Worm (Caenorhabditis elegans) whole organism, mixed stage, embryonic: ENCODE measurements around the gene Y17G7B.3.

ENCODE experiments used
- M03D4.4 ChIP-seq: sonication (generic microtip); optimal IDR thresholded peaks from 2 replicates; lab custom pipeline; 2017; ENCODE audit warnings: mild to moderate bottlenecking, missing genetic modification characterization, missing compliant biosample characterization
- bed-3 ChIP-seq: fragments of 200-800 bp; sonication (Bioruptor generic); optimal IDR thresholded peaks from 3 replicates; lab custom pipeline; 2018; ENCODE audit warnings: mild to moderate bottlenecking, missing genetic modification characterization, moderate library complexity, missing compliant biosample characterization
- blmp-1 ChIP-seq: fragments of 150-350 bp; optimal IDR thresholded peaks from 2 replicates; lab custom pipeline; 2014; ENCODE audit warnings: missing biosample characterization, missing genetic modification characterization
- ceh-39 ChIP-seq: fragments of 150-350 bp; optimal IDR thresholded peaks from 2 replicates; lab custom pipeline; 2014; ENCODE audit warnings: missing biosample characterization, missing genetic modification characterization
- ces-1 ChIP-seq: fragments of 150-350 bp; optimal IDR thresholded peaks from 2 replicates; lab custom pipeline; 2014; ENCODE audit warnings: missing biosample characterization, missing genetic modification reagents, missing genetic modification characterization
- drap-1 ChIP-seq: fragments of 200-800 bp; sonication (Bioruptor generic); optimal IDR thresholded peaks from 3 replicates; lab custom pipeline; 2018; ENCODE audit warnings: mild to moderate bottlenecking, missing genetic modification characterization, missing compliant biosample characterization
- elt-1 ChIP-seq: sonication (generic microtip); optimal IDR thresholded peaks from 2 replicates; lab custom pipeline; 2017; ENCODE audit warnings: missing genetic modification characterization, mild to moderate bottlenecking, missing compliant biosample characterization, antibody characterized with exemption, moderate library complexity, borderline replicate concordance; ENCODE audit not compliant: insufficient read depth
- elt-3 ChIP-seq: fragments of 150-350 bp; optimal IDR thresholded peaks from 2 replicates; lab custom pipeline; 2014; ENCODE audit warnings: missing biosample characterization, missing genetic modification characterization
- flh-1 ChIP-seq: fragments of 200-800 bp; sonication (Bioruptor generic); optimal IDR thresholded peaks from 2 replicates; lab custom pipeline; 2018; ENCODE audit warnings: mild to moderate bottlenecking, missing genetic modification characterization, moderate library complexity, missing compliant biosample characterization
- ham-2 ChIP-seq: fragments of 200-800 bp; sonication (Bioruptor generic); optimal IDR thresholded peaks from 2 replicates; lab custom pipeline; 2018; ENCODE audit warnings: mild to moderate bottlenecking, missing genetic modification characterization, missing compliant biosample characterization
- lin-13 ChIP-seq: fragments of 150-350 bp; optimal IDR thresholded peaks from 2 replicates; lab custom pipeline; 2014; ENCODE audit warnings: missing biosample characterization, missing genetic modification characterization
- lin-32 ChIP-seq: fragments of 200-800 bp; sonication (Bioruptor generic); optimal IDR thresholded peaks from 2 replicates; lab custom pipeline; 2018; ENCODE audit warnings: mild to moderate bottlenecking, missing genetic modification characterization, missing compliant biosample characterization
- lsy-2 ChIP-seq: fragments of 150-350 bp; optimal IDR thresholded peaks from 2 replicates; lab custom pipeline; 2014; ENCODE audit warnings: missing biosample characterization, missing genetic modification characterization
- mab-5 ChIP-seq: fragments of 150-350 bp; optimal IDR thresholded peaks from 2 replicates; lab custom pipeline; 2014; ENCODE audit warnings: missing biosample characterization, missing genetic modification characterization
- mls-2 ChIP-seq: sonication (generic microtip); optimal IDR thresholded peaks from 2 replicates; lab custom pipeline; 2016; ENCODE audit warnings: mild to moderate bottlenecking, missing genetic modification characterization, moderate library complexity, missing compliant biosample characterization
- nhr-12 ChIP-seq: fragments of 150-350 bp; optimal IDR thresholded peaks from 2 replicates; lab custom pipeline; 2014; ENCODE audit warnings: missing biosample characterization, missing genetic modification characterization
- nhr-2 ChIP-seq: fragments of 150-350 bp; optimal IDR thresholded peaks from 2 replicates; lab custom pipeline; 2014; ENCODE audit warnings: missing biosample characterization, missing genetic modification characterization
- nhr-237 ChIP-seq: fragments of 150-350 bp; optimal IDR thresholded peaks from 2 replicates; lab custom pipeline; 2014; ENCODE audit warnings: missing biosample characterization, missing genetic modification characterization
- nhr-28 ChIP-seq: fragments of 150-350 bp; optimal IDR thresholded peaks from 2 replicates; lab custom pipeline; 2014; ENCODE audit warnings: missing biosample characterization, missing genetic modification characterization
- nhr-76 ChIP-seq: sonication (generic microtip); optimal IDR thresholded peaks from 2 replicates; lab custom pipeline; 2017; ENCODE audit warnings: missing biosample characterization, missing genetic modification characterization
- sem-2 ChIP-seq: fragments of 200-800 bp; sonication (Bioruptor generic); optimal IDR thresholded peaks from 2 replicates; lab custom pipeline; 2018; ENCODE audit warnings: mild to moderate bottlenecking, missing genetic modification characterization, missing compliant biosample characterization
- snpc-4 ChIP-seq: fragments of 150-350 bp; optimal IDR thresholded peaks from 2 replicates; lab custom pipeline; 2014; ENCODE audit warnings: missing biosample characterization, missing genetic modification characterization
- sptf-1 ChIP-seq: sonication (generic microtip); optimal IDR thresholded peaks from 2 replicates; lab custom pipeline; 2017; ENCODE audit warnings: mild to moderate bottlenecking, missing genetic modification characterization, moderate library complexity, missing compliant biosample characterization
- tbx-8 ChIP-seq: fragments of 200-800 bp; sonication (Bioruptor generic); optimal IDR thresholded peaks from 2 replicates; lab custom pipeline; 2018; ENCODE audit warnings: mild to moderate bottlenecking, missing genetic modification characterization, moderate library complexity, missing compliant biosample characterization
- unc-120 ChIP-seq: sonication (generic microtip); optimal IDR thresholded peaks from 2 replicates; lab custom pipeline; 2017; ENCODE audit warnings: missing genetic modification characterization, missing compliant biosample characterization; ENCODE audit not compliant: poor library complexity, severe bottlenecking
- unc-39 ChIP-seq: fragments of 150-350 bp; optimal IDR thresholded peaks from 2 replicates; lab custom pipeline; 2014; ENCODE audit warnings: missing biosample characterization, missing genetic modification characterization
- unc-62 ChIP-seq: fragments of 150-350 bp; optimal IDR thresholded peaks from 2 replicates; lab custom pipeline; 2014; ENCODE audit warnings: missing biosample characterization, missing genetic modification reagents, missing genetic modification characterization
- zip-8 ChIP-seq: fragments of 150-350 bp; optimal IDR thresholded peaks from 2 replicates; lab custom pipeline; 2014; ENCODE audit warnings: missing biosample characterization, missing genetic modification characterization
- ztf-11 ChIP-seq: fragments of 150-350 bp; optimal IDR thresholded peaks from 2 replicates; lab custom pipeline; 2014; ENCODE audit warnings: missing biosample characterization, missing genetic modification characterization

Y17G7B.3 gene

DNA sequence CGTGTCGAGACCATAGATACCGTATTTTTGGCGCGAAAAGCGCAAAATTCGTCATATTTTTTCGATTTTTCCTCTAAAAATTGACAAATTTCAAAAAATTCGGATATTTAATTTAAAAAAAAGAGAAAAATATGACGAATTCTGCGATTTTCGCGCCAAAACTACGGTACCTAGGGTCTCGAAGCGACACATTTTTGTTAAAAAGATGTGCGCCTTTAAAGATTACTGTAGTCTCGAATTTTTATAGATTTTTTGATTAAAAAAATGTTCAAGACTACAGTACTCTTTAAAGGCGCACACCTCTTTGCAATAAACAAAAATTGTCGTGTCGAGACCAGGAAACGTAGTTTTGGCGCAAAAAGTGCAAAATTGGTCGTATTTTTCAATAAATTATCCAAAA lies 47.3 kb downstream of the Y17G7B.3 start:
- TF ChIP-seq sem-2 (GFP tag; lab: Kevin White, UChicago) = no peak
- TF ChIP-seq flh-1 = no peak
- no peak for TF ChIP-seq lin-13 (tag; lab: Kevin White, UChicago)
- TF ChIP-seq nhr-76 (tag; lab: Kevin White, UChicago) = no peak
- TF ChIP-seq ztf-11 (tag; lab: Kevin White, UChicago) = no peak
- TF ChIP-seq elt-1 (tag; lab: Kevin White, UChicago) = no peak
- TF ChIP-seq unc-39 (tag; lab: Kevin White, UChicago) = no peak
- no peak for TF ChIP-seq ham-2
- no peak for TF ChIP-seq unc-62 (GFP tag; lab: Kevin White, UChicago)
- no peak for TF ChIP-seq nhr-12 (tag; lab: Kevin White, UChicago)
- TF ChIP-seq ceh-39 (tag; lab: Kevin White, UChicago) = no peak
- TF ChIP-seq snpc-4 = no peak
- no peak for TF ChIP-seq bed-3
- no peak for TF ChIP-seq blmp-1 (tag; lab: Kevin White, UChicago)

DNA sequence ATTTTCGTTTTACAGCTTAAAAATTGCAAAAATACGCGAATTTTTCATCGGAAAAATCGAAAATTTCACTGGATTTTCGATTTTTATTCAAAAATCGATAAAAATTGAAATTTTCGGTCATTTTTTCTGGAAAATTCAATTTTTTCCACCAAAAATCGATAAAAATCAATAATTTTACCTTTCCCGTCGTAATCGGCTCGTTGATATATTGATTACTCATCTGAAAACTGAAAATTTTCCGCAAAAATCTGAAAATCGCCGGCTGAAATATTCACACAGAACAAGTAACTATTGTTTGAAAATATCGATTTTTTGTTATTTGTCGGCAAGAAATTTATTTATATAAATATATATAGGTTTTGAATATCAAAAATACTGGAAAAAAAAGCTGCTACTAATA lies 47.7 kb downstream of the Y17G7B.3 start, which contains the start of gene cyn-16:
TSS of gene cyn-16 (minus strand) at position 227 of the 400 bp plus-strand sequence.
- TF ChIP-seq sptf-1 (tag; lab: Kevin White, UChicago) (no peak), tbx-8 (GFP tag; lab: Kevin White, UChicago) (no peak), unc-39 (tag; lab: Kevin White, UChicago) (no peak), elt-1 (tag; lab: Kevin White, UChicago) (no peak), elt-3 (no peak), lin-13 (tag; lab: Kevin White, UChicago) (no peak), M03D4.4 (tag; lab: Kevin White, UChicago) (no peak), unc-62 (GFP tag; lab: Kevin White, UChicago) (no peak), lin-32 (GFP tag; lab: Kevin White, UChicago) (no peak), nhr-28 (tag; lab: Kevin White, UChicago) (no peak), nhr-2 (tag; lab: Kevin White, UChicago) (no peak), flh-1 (no peak), lsy-2 (tag; lab: Kevin White, UChicago) (no peak), nhr-76 (tag; lab: Kevin White, UChicago) (no peak), nhr-12 (tag; lab: Kevin White, UChicago) (no peak), drap-1 (GFP tag; lab: Kevin White, UChicago) (no peak), nhr-237 (no peak), sem-2 (GFP tag; lab: Kevin White, UChicago) (no peak)

DNA sequence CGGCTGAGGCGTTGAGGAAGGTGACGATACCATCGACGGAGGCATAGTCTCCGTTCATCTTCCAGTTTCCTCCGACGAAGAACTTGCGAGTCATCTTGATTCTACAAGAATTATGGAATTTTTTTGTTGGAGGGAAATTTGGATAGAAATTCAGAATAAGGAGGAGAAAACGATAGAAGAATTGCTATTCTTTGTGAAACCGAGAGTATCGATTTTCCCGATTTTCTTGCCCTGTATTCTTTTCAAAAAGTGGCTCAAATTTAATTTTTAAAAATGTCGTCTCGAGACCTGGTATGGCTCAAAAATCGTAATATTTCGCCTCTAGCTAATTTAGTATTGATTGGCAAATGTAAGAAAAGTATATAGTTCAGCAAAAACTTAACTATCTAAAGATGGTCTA lies 50.2 kb downstream of the Y17G7B.3 start, which contains the start of gene tpi-1:
TSS of gene tpi-1 (minus strand) at position 101 of the 400 bp plus-strand sequence.
- TF ChIP-seq lin-32 (GFP tag; lab: Kevin White, UChicago) (no peak), unc-120 (tag; lab: Kevin White, UChicago) (no peak), mls-2 (tag; lab: Kevin White, UChicago) (no peak), drap-1 (GFP tag; lab: Kevin White, UChicago) (no peak), unc-62 (GFP tag; lab: Kevin White, UChicago) (no peak)

DNA sequence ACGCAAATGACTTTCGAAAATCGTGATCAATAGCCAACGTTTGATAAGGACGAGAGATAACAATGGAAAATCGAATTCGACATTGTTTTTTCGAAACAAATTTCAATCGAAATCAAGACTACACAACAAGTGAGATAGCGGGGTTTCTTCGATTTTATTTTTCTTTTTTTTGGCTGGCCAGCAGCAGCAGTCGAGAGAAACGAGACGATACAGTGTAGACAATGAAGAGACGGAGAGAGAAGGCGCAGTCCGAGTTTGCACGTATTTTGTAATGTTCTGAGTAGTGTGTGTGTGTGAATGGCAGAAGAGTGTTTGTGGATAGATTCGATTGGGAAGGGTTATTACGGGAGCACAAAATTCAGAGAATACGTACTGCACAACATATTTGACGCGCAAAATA lies 51.3 kb downstream of the Y17G7B.3 start:
- TF ChIP-seq lsy-2 (tag; lab: Kevin White, UChicago) = peak; percentile 10
- TF ChIP-seq lin-13 (tag; lab: Kevin White, UChicago) = no peak
- TF ChIP-seq unc-120 (tag; lab: Kevin White, UChicago) = peak; percentile 79
- TF ChIP-seq nhr-237 = peak; percentile 15
- TF ChIP-seq ces-1 (GFP tag; lab: Kevin White, UChicago) = peak; percentile 66
- TF ChIP-seq zip-8 (tag; lab: Kevin White, UChicago) = no peak

DNA sequence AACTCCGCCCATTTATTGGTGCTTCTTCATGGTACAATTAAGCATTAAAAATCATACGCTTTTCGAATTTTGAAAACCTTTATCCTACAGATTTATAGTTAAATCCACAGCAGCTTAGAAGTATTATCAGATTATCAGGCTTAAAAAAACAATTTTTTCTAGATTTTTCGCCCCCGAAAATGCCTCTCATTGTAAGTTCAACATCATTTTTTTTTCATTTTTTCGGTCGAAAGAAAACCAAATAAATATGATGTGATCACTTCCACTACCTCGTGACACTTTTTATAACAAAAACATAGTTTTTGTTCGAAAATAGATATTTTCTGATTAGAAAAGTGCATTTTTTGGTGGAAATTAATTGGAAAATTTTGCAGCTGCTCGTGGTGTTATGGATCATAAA lies 52.3 kb downstream of the Y17G7B.3 start:
- no peak for TF ChIP-seq nhr-28 (tag; lab: Kevin White, UChicago)
- TF ChIP-seq lin-13 (tag; lab: Kevin White, UChicago) = no peak
- TF ChIP-seq elt-3 = no peak
- no peak for TF ChIP-seq M03D4.4 (tag; lab: Kevin White, UChicago)
- no peak for TF ChIP-seq elt-1 (tag; lab: Kevin White, UChicago)
- TF ChIP-seq unc-62 (GFP tag; lab: Kevin White, UChicago) = no peak
- no peak for TF ChIP-seq mab-5 (tag; lab: Kevin White, UChicago)
- TF ChIP-seq snpc-4 = no peak
